Fruit fly (Drosophila melanogaster): Measurements from ENCODE around the gene Ir67c.

Ir67c gene

dm6 chr3L:10428027-10428426, 5.9 kb downstream of the Ir67c start (continued):
- TF ChIP-seq CG11762 (GFP tag; optimal IDR thresholded peaks at IDR 0.05; ENCODE audit: insufficient read depth) (peak; percentile 19), cyc (GFP tag; optimal IDR thresholded peaks at IDR 0.05) (no peak), CG3032 (tag; optimal IDR thresholded peaks at IDR 0.05) (no peak), CG6792 (GFP tag; optimal IDR thresholded peaks at IDR 0.05) (no peak), achi (GFP tag; optimal IDR thresholded peaks at IDR 0.05) (peak; percentile 36), CG6276 (GFP tag; optimal IDR thresholded peaks at IDR 0.05) (peak; percentile 81), Sox14 (GFP tag; optimal IDR thresholded peaks at IDR 0.05) (no peak)

- TF ChIP-seq fd59A (GFP tag; optimal IDR thresholded peaks at IDR 0.05) = no peak
- 0 out of 3 replicates have a peak, but pooled peaks have one; percentile 9 for TF ChIP-seq CG6163 (GFP tag; IDR thresholded peaks at IDR 0.05)
Observed at dm6 chr3L:10427318-10427717, 6.6 kb downstream of the Ir67c start.

dm6 chr3L:10418401-10418800, 15.5 kb downstream of the Ir67c start:
- TF ChIP-seq fkh (GFP tag; optimal IDR thresholded peaks at IDR 0.05) (no peak), CG11762 (GFP tag; optimal IDR thresholded peaks at IDR 0.05; ENCODE audit: insufficient read depth) (no peak), Met (GFP tag; optimal IDR thresholded peaks at IDR 0.05) (no peak), achi (GFP tag; optimal IDR thresholded peaks at IDR 0.05) (peak; percentile 1), CG8319 (GFP tag; optimal IDR thresholded peaks at IDR 0.05) (peak; percentile 21), topi (GFP tag; optimal IDR thresholded peaks at IDR 0.05) (no peak), CG3032 (tag; optimal IDR thresholded peaks at IDR 0.05) (peak; percentile 3), Eip78C (GFP tag) (peak; percentile 49), CG6808 (GFP tag; optimal IDR thresholded peaks at IDR 0.05) (peak; percentile 21), spab (GFP tag; optimal IDR thresholded peaks at IDR 0.05) (peak; percentile 30), CG1621 (tag; optimal IDR thresholded peaks at IDR 0.05) (peak; percentile 26), CG6163 (GFP tag; IDR thresholded peaks at IDR 0.05) (0 out of 3 replicates have a peak, but pooled peaks have one; percentile 9), ss (GFP tag; optimal IDR thresholded peaks at IDR 0.05) (peak; percentile 57 to 68), dsx (GFP tag; optimal IDR thresholded peaks at IDR 0.05; ENCODE audit: poor library complexity, severe bottlenecking) (peak; percentile 36)

- peak; percentile 22 for TF ChIP-seq Eip78C (GFP tag)
- no peak for TF ChIP-seq CG6276 (GFP tag; optimal IDR thresholded peaks at IDR 0.05)
Observed at dm6 chr3L:10412518-10412917, 21.4 kb downstream of the Ir67c start, which contains the start of gene CG12362. CG12362 (plus strand) TSS chr3L:10412818.

- TF ChIP-seq fd59A (GFP tag; optimal IDR thresholded peaks at IDR 0.05) (no peak), CG10669 (GFP tag; optimal IDR thresholded peaks at IDR 0.05) (no peak), fd85E (GFP tag; optimal IDR thresholded peaks at IDR 0.05) (no peak), CG8319 (GFP tag; optimal IDR thresholded peaks at IDR 0.05) (peak; percentile 27), net (GFP tag; optimal IDR thresholded peaks at IDR 0.05) (no peak), lz (GFP tag; optimal IDR thresholded peaks at IDR 0.05) (no peak), CG6163 (GFP tag; IDR thresholded peaks at IDR 0.05) (0 out of 3 replicates have a peak, but pooled peaks have one; percentile 42), dsx (GFP tag; optimal IDR thresholded peaks at IDR 0.05; ENCODE audit: poor library complexity, severe bottlenecking) (peak; percentile 40), CG7368 (GFP tag; optimal IDR thresholded peaks at IDR 0.05) (no peak), achi (GFP tag; optimal IDR thresholded peaks at IDR 0.05) (peak; percentile 29), salr (GFP tag; optimal IDR thresholded peaks at IDR 0.05) (no peak), dac (GFP tag; optimal IDR thresholded peaks at IDR 0.05) (no peak), Hr39 (GFP tag; optimal IDR thresholded peaks at IDR 0.05) (no peak), CG32006 (GFP tag; optimal IDR thresholded peaks at IDR 0.05) (no peak), Eip78C (GFP tag) (peak; percentile 83), acj6 (GFP tag; optimal IDR thresholded peaks at IDR 0.05) (peak; percentile 16), Sox102F (GFP tag; optimal IDR thresholded peaks at IDR 0.05) (peak; percentile 3), CG16779 (tag; optimal IDR thresholded peaks at IDR 0.05) (no peak), CG34406 (GFP tag; optimal IDR thresholded peaks at IDR 0.05) (peak; percentile 51), Gug (GFP tag; IDR thresholded peaks at IDR 0.05) (no peak), cyc (GFP tag; optimal IDR thresholded peaks at IDR 0.05) (no peak), CG3919 (GFP tag; optimal IDR thresholded peaks at IDR 0.05) (no peak), Eip75B (GFP tag; optimal IDR thresholded peaks at IDR 0.05) (no peak), pdm3 (GFP tag; optimal IDR thresholded peaks at IDR 0.05) (no peak), CG3032 (tag; optimal IDR thresholded peaks at IDR 0.05) (peak; percentile 56), svp (GFP tag) (peak; percentile 69), CG11762 (GFP tag; optimal IDR thresholded peaks at IDR 0.05; ENCODE audit: insufficient read depth) (no peak), Ets96B (tag; optimal IDR thresholded peaks at IDR 0.05) (peak; percentile 53), CG1621 (tag; optimal IDR thresholded peaks at IDR 0.05) (no peak), CG8119 (GFP tag; IDR thresholded peaks at IDR 0.05) (0 out of 3 replicates have a peak, but pooled peaks have one; percentile 30), CG4318 (GFP tag; optimal IDR thresholded peaks at IDR 0.05) (no peak), CG11902 (GFP tag; optimal IDR thresholded peaks at IDR 0.05) (no peak), Met (GFP tag; optimal IDR thresholded peaks at IDR 0.05) (peak; percentile 2)
Observed at dm6 chr3L:10411611-10412010, 22.3 kb downstream of the Ir67c start.

Data from whole organism, prepupa.